Worm (Caenorhabditis elegans): ENCODE data around the gene F49C5.10.

Gene F49C5.10

DNA sequence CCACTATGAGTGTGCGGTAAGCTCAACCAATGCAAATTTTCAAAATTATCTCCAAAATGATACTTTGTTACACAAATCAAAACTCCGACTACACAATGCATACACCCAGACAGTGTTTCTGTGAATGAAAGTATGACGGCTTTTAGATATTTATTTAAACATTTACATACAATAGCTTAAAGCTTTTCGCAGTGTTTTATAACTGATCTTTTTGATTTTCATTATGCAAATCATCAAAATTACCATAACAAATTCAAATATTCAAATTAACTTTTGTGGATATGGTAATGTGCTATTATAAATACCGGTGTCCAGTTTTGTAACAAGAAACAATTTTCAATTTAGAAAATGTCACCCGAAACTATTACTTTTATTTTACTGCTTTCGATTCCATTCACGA is at the start of gene F49C5.10, which contains the start of gene F49C5.5:
Gene F49C5.10 (plus strand): TSS at position 344 of the 400 bp plus-strand sequence.
Gene F49C5.5 (minus strand): TSS at position 101 of the 400 bp plus-strand sequence.
- TF ChIP-seq ama-1 (optimal IDR thresholded peaks at IDR 0.05): no peak
- no peak for TF ChIP-seq aly-1 (tag; optimal IDR thresholded peaks at IDR 0.05)
- no peak for TF ChIP-seq flt-1 (GFP tag; IDR thresholded peaks at IDR 0.05)
- TF ChIP-seq pes-1 (GFP tag; IDR thresholded peaks at IDR 0.05): no peak
- TF ChIP-seq F13C5.2 (tag; optimal IDR thresholded peaks at IDR 0.05): no peak
- TF ChIP-seq tbx-11 (GFP tag; IDR thresholded peaks at IDR 0.05): no peak
- no peak for TF ChIP-seq scrt-1 (GFP tag; IDR thresholded peaks at IDR 0.05)
- TF ChIP-seq tbx-37 (GFP tag; conservative IDR thresholded peaks at IDR 0.05): no peak
- TF ChIP-seq hnd-1 (tag; optimal IDR thresholded peaks at IDR 0.05): no peak
- TF ChIP-seq ceh-36 (tag; optimal IDR thresholded peaks at IDR 0.05): no peak
- no peak for TF ChIP-seq sea-1 (GFP tag; conservative IDR thresholded peaks at IDR 0.05)
- no peak for TF ChIP-seq hmbx-1 (tag; optimal IDR thresholded peaks at IDR 0.05)
- no peak for TF ChIP-seq ceh-13 (GFP tag; optimal IDR thresholded peaks at IDR 0.05)
- TF ChIP-seq B0310.2 (tag; optimal IDR thresholded peaks at IDR 0.05): no peak

DNA sequence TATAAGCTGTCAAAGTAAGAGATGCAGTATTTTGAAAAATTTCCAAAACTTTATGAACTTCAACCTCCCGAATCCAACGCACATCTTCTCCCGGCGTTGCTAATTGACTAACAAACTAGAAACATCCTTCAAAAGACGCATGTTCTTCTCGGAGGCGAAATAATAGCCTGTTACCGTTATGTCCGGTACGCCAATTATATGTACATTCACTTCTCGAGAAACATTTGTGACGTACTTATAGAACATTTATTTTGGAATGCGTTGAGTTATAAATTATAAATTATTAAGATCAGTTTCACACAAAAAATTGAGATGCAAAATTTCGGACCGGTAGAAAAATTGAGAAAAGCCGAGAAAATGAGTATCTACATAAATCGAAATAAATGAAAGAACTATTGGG is 49.6 kb upstream of the F49C5.10 start, which contains the start of gene T21B4.3:
Gene T21B4.3 (minus strand): TSS at position 101 of the 400 bp plus-strand sequence.
- TF ChIP-seq hmg-4 (GFP tag; optimal IDR thresholded peaks at IDR 0.05) (no peak), pes-1 (GFP tag; IDR thresholded peaks at IDR 0.05) (no peak), ceh-13 (GFP tag; optimal IDR thresholded peaks at IDR 0.05) (no peak), sea-1 (GFP tag; conservative IDR thresholded peaks at IDR 0.05) (no peak), flt-1 (GFP tag; IDR thresholded peaks at IDR 0.05) (no peak), ceh-36 (tag; optimal IDR thresholded peaks at IDR 0.05) (no peak), hnd-1 (tag; optimal IDR thresholded peaks at IDR 0.05) (no peak), B0310.2 (tag; optimal IDR thresholded peaks at IDR 0.05) (no peak), ets-7 (tag; optimal IDR thresholded peaks at IDR 0.05) (no peak), hmbx-1 (tag; optimal IDR thresholded peaks at IDR 0.05) (no peak), tbx-37 (GFP tag; conservative IDR thresholded peaks at IDR 0.05) (no peak), tbx-11 (GFP tag; IDR thresholded peaks at IDR 0.05) (no peak), scrt-1 (GFP tag; IDR thresholded peaks at IDR 0.05) (no peak), F13C5.2 (tag; optimal IDR thresholded peaks at IDR 0.05) (no peak), tra-4 (tag; optimal IDR thresholded peaks at IDR 0.05) (no peak), aly-1 (tag; optimal IDR thresholded peaks at IDR 0.05) (no peak)

DNA sequence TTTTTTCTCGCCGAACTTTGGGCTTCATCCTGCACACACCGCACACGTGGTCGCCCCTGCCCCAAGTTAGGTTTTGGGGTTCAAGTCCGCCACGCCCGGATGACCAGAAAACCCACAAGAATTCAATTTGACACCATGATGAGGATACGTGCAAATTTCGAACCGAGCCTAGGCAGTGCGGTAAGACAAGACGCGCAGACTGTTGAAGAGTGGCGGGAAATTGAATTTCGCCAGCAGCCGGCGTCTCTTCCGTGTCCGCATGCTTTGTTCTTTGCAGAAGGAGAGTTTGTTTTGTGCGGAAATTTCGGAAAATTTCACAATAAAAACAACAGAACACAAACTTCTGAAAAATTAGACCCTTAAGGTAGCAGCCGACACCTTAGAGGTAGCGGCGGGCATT is 46.6 kb upstream of the F49C5.10 start:
- TF ChIP-seq flt-1 (GFP tag; IDR thresholded peaks at IDR 0.05) (no peak), tbx-11 (GFP tag; IDR thresholded peaks at IDR 0.05) (no peak), sea-1 (GFP tag; conservative IDR thresholded peaks at IDR 0.05) (no peak), ama-1 (optimal IDR thresholded peaks at IDR 0.05) (no peak), tbx-37 (GFP tag; conservative IDR thresholded peaks at IDR 0.05) (no peak), hmbx-1 (tag; optimal IDR thresholded peaks at IDR 0.05) (no peak), tra-4 (tag; optimal IDR thresholded peaks at IDR 0.05) (no peak)

DNA sequence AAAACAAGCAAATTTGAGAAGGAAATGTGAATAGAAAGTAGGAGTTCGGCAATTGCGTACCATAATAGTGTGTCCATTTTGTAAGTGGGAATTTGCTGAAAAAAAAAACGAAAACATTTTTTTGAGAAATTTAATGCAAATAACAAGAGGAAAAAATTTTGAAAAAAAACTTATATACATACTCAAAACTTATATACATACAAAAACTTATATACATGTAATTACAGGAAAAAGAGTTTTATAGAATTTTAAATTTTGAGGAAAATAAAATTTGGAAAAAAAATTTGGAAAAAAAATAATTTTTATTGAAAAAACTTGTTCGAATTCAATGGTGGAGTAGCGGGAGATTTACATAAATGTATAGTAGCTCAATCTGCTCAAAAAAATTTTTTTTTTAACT is 43.8 kb upstream of the F49C5.10 start, which contains the start of gene ador-1:
Gene ador-1 (minus strand): TSS at position 101 of the 400 bp plus-strand sequence.
- no peak for TF ChIP-seq hmbx-1 (tag; optimal IDR thresholded peaks at IDR 0.05)
- TF ChIP-seq ceh-13 (GFP tag; optimal IDR thresholded peaks at IDR 0.05): no peak
- no peak for TF ChIP-seq tra-4 (tag; optimal IDR thresholded peaks at IDR 0.05)
- TF ChIP-seq tbx-37 (GFP tag; conservative IDR thresholded peaks at IDR 0.05): no peak
- no peak for TF ChIP-seq ets-7 (tag; optimal IDR thresholded peaks at IDR 0.05)
- TF ChIP-seq ama-1 (optimal IDR thresholded peaks at IDR 0.05): no peak
- TF ChIP-seq flt-1 (GFP tag; IDR thresholded peaks at IDR 0.05): no peak
- TF ChIP-seq hnd-1 (tag; optimal IDR thresholded peaks at IDR 0.05): no peak
- TF ChIP-seq B0310.2 (tag; optimal IDR thresholded peaks at IDR 0.05): no peak
- no peak for TF ChIP-seq scrt-1 (GFP tag; IDR thresholded peaks at IDR 0.05)

DNA sequence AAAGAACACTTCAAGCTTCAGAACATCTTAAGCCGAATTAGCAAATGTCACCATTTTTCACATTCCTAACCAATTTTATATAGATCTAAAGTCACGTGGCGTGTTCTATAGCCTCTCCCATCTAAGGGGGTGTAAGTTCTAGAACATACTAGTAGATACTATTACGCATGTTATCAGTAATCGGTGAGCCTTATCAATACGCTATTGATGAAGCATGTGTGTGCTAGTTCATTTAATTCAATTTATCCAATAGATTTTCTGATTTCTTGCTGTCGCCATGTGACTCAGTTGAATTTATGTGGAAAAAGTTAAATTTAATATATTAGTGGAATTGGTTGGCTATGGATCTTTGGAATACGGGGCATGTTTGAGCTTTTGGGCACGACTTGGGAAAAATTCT is 40.0 kb upstream of the F49C5.10 start:
- TF ChIP-seq aly-1 (tag; optimal IDR thresholded peaks at IDR 0.05): no peak
- no peak for TF ChIP-seq hnd-1 (tag; optimal IDR thresholded peaks at IDR 0.05)
- no peak for TF ChIP-seq ceh-13 (GFP tag; optimal IDR thresholded peaks at IDR 0.05)
- TF ChIP-seq tbx-11 (GFP tag; IDR thresholded peaks at IDR 0.05): no peak
- no peak for TF ChIP-seq hmg-4 (GFP tag; optimal IDR thresholded peaks at IDR 0.05)
- no peak for TF ChIP-seq pes-1 (GFP tag; IDR thresholded peaks at IDR 0.05)
- TF ChIP-seq flt-1 (GFP tag; IDR thresholded peaks at IDR 0.05): no peak
- no peak for TF ChIP-seq tra-4 (tag; optimal IDR thresholded peaks at IDR 0.05)
- no peak for TF ChIP-seq scrt-1 (GFP tag; IDR thresholded peaks at IDR 0.05)
- no peak for TF ChIP-seq tbx-37 (GFP tag; conservative IDR thresholded peaks at IDR 0.05)
- no peak for TF ChIP-seq B0310.2 (tag; optimal IDR thresholded peaks at IDR 0.05)
- no peak for TF ChIP-seq ceh-36 (tag; optimal IDR thresholded peaks at IDR 0.05)
- no peak for TF ChIP-seq hmbx-1 (tag; optimal IDR thresholded peaks at IDR 0.05)
- no peak for TF ChIP-seq sea-1 (GFP tag; conservative IDR thresholded peaks at IDR 0.05)
- TF ChIP-seq ets-7 (tag; optimal IDR thresholded peaks at IDR 0.05): no peak
- no peak for TF ChIP-seq F13C5.2 (tag; optimal IDR thresholded peaks at IDR 0.05)

DNA sequence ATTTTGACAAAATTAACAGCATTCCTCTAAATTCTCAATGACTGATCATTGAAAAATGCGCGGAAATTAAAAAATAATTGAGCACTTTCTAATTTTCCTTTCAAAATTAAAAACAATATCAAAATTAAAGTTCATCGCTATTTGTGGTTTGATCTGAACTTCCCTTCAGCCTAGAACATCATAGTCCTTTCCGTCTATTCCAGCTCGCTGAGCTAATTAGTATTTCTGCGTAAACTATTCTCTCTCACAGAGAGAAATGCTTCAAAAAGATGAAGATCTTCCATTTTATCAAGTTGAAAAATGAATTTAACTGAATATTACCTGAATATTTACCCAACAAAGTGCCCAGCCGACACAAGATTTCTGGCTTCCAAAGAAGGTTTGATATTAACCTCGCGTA is 39.5 kb upstream of the F49C5.10 start, which contains the start of gene srh-68:
Gene srh-68 (plus strand): TSS at position 301 of the 400 bp plus-strand sequence.
- TF ChIP-seq tbx-37 (GFP tag; conservative IDR thresholded peaks at IDR 0.05) (no peak), ets-7 (tag; optimal IDR thresholded peaks at IDR 0.05) (no peak), aly-1 (tag; optimal IDR thresholded peaks at IDR 0.05) (no peak), ama-1 (optimal IDR thresholded peaks at IDR 0.05) (no peak), ceh-13 (GFP tag; optimal IDR thresholded peaks at IDR 0.05) (no peak)

DNA sequence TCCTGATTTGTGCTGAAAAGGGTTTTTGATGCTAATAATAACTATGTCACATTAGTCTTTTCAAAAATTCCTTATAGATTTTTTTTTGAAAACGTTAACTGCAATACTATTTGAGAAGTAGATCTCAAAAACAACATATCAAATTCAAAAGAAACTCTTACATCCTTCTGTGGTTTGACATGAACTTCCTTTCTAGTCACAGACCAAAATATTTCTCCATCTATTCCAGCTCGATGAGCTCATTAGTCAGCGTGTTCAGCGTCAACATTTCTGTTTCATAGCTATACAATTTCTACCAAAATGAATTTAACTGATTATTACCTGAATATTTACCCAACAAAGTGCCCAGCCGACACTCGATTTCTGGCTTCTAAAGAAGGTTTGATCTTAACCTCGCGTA is 37.9 kb upstream of the F49C5.10 start, which contains the start of gene srh-67:
Gene srh-67 (plus strand): TSS at position 301 of the 400 bp plus-strand sequence.
- TF ChIP-seq tra-4 (tag; optimal IDR thresholded peaks at IDR 0.05): no peak

DNA sequence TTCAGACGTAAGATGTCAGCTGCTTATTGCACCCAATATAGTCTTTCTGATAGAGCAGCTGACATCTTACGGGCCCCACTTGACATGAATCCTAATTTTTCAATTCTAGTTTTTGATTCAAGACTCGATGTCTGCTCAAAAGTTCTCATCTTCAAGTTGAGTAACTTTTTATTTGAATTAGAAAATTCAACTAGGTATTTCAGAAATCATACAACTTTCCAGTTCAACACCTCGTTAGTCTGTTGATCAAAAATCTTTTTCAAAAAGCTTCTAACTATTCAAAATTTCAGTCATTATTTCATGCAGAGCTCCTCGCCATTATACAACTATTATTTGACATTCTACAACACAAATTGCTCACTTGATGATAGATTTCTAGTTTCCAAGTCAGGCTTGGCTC is 34.7 kb upstream of the F49C5.10 start, which contains the start of gene srh-73:
Gene srh-73 (plus strand): TSS at position 301 of the 400 bp plus-strand sequence.
- TF ChIP-seq pes-1 (GFP tag; IDR thresholded peaks at IDR 0.05) (no peak), ceh-36 (tag; optimal IDR thresholded peaks at IDR 0.05) (no peak), F13C5.2 (tag; optimal IDR thresholded peaks at IDR 0.05) (no peak), hmbx-1 (tag; optimal IDR thresholded peaks at IDR 0.05) (no peak), tbx-11 (GFP tag; IDR thresholded peaks at IDR 0.05) (no peak), scrt-1 (GFP tag; IDR thresholded peaks at IDR 0.05) (no peak), tra-4 (tag; optimal IDR thresholded peaks at IDR 0.05) (no peak)
